Fruit fly (Drosophila melanogaster) whole organism, embryonic: ENCODE results near the gene pkaap.

ENCODE experiments used
- CG17568 ChIP-seq: fragments of 200-800 bp; sonication (Bioruptor generic); optimal IDR thresholded peaks from 2 replicates; lab custom pipeline; 2018; ENCODE audit warnings: missing biosample characterization, mild to moderate bottlenecking, missing genetic modification characterization, moderate library complexity
- CG17612 ChIP-seq: fragments of 200-800 bp; sonication (Bioruptor generic); IDR thresholded peaks from 2 replicates; pipeline ENCODE4 v1.3.6; 2022; ENCODE audit warnings: missing biosample characterization, missing genetic modification characterization
- CG30431 ChIP-seq: fragments of 200-800 bp; sonication (Bioruptor generic); optimal IDR thresholded peaks from 2 replicates; lab custom pipeline; 2017; ENCODE audit warnings: missing biosample characterization, missing genetic modification characterization
- CG31441 ChIP-seq: fragments of 200-800 bp; sonication (Bioruptor generic); IDR thresholded peaks from 2 replicates; pipeline ENCODE4 v1.3.6; 2022; ENCODE audit warnings: missing biosample characterization, missing genetic modification characterization
- Dad ChIP-seq: fragments of 200-800 bp; sonication (Bioruptor generic); optimal IDR thresholded peaks from 3 replicates; lab custom pipeline; 2016; ENCODE audit warnings: missing biosample characterization, missing genetic modification characterization
- Eip74EF ChIP-seq, 2 experiments: fragments of 200-800 bp in 1 of 2; fragments of >200 bp in 1 of 2; sonication (Bioruptor generic) in 1 of 2; optimal IDR thresholded peaks; 2 replicates each; lab custom pipeline; 2017 to 2019; ENCODE audit warnings: missing biosample characterization in 2 of 2, missing genetic modification characterization in 2 of 2, mild to moderate bottlenecking in 1 of 2, moderate library complexity in 1 of 2
- Ptx1 ChIP-seq: fragments of 200-800 bp; sonication (Bioruptor generic); IDR thresholded peaks from 2 replicates; pipeline ENCODE4 v1.3.6; 2022; ENCODE audit warnings: missing biosample characterization, missing genetic modification characterization
- eve ChIP-seq, 2 experiments: fragments of >200 bp; optimal IDR thresholded peaks; 2 replicates each; lab custom pipeline; 2017; ENCODE audit warnings: missing biosample characterization in 2 of 2, missing genetic modification characterization in 2 of 2
- jigr1 ChIP-seq: fragments of 200-800 bp; sonication (Bioruptor generic); IDR thresholded peaks from 3 replicates; pipeline ENCODE4 v1.3.6; 2022; ENCODE audit warnings: missing biosample characterization, missing genetic modification characterization
- nom ChIP-seq: fragments of 200-800 bp; sonication (Bioruptor generic); optimal IDR thresholded peaks from 2 replicates; lab custom pipeline; 2017; ENCODE audit warnings: missing biosample characterization, missing genetic modification characterization, mild to moderate bottlenecking, moderate library complexity, missing genetic modification reagents
- repo ChIP-seq: fragments of 200-800 bp; sonication (Bioruptor generic); optimal IDR thresholded peaks from 2 replicates; lab custom pipeline; 2016; ENCODE audit warnings: missing biosample characterization, missing genetic modification characterization
- tgo ChIP-seq: fragments of 200-800 bp; sonication (Bioruptor generic); IDR thresholded peaks from 3 replicates; pipeline ENCODE4 v1.3.6; 2022; ENCODE audit warnings: missing biosample characterization, missing genetic modification characterization
- wor ChIP-seq: fragments of 200-800 bp; sonication (Bioruptor generic); IDR thresholded peaks from 2 replicates; pipeline ENCODE4 v1.3.6; 2022; ENCODE audit warnings: missing biosample characterization, missing genetic modification characterization

dm6 chr2L:16337785-16338184 is 49.7 kb downstream of the pkaap start, which contains the start of gene CG31817:
- TF ChIP-seq wor (GFP tag; lab: Robert Waterston, UW), result no peak
- TF ChIP-seq CG17612 (GFP tag; lab: Robert Waterston, UW), result no peak
- no peak for TF ChIP-seq jigr1 (GFP tag; lab: Robert Waterston, UW)
- TF ChIP-seq repo (GFP tag; lab: Kevin White, UChicago), result no peak
- TF ChIP-seq CG30431, result no peak
- no peak for TF ChIP-seq tgo (GFP tag; lab: Robert Waterston, UW)
- TF ChIP-seq CG31441 (GFP tag; lab: Robert Waterston, UW), result no peak
- no peak for TF ChIP-seq Dad (GFP tag; lab: Kevin White, UChicago)
- TF ChIP-seq Eip74EF (GFP tag; optimal IDR thresholded peaks at IDR 0.05; lab: Kevin White, UChicago), result no peak
- TF ChIP-seq eve (GFP tag; optimal IDR thresholded peaks at IDR 0.05; lab: Kevin White, UChicago), result no peak
- TF ChIP-seq Ptx1 (GFP tag; lab: Robert Waterston, UW), result no peak
- no peak for TF ChIP-seq nom
- no peak for TF ChIP-seq CG17568 (GFP tag; lab: Kevin White, UChicago)
